Worm (Caenorhabditis elegans): Measurements from ENCODE around the gene mup-4.

The mup-4 gene

DNA sequence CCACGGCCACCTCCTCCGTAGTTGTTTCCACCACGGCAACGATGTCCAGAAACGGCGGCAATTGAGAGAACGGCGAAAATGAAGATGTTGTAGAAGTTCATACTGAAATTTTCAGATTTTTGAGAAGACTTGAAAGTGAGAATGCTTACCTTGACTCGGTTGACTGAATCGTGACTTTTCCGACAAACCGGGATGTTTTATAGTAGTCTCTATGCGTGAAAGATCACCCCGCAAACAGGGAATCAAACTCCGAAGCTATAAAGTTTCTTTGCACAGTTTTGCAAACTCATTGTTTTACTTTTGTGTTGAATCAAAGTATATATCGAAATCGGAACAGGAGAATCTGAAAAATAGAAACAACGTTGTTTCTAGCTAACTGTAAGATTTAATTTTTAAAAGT, 26.6 kb downstream of the mup-4 start, which contains the start of gene fipr-20:
fipr-20 (minus strand) TSS at position 101 of the 400 bp plus-strand sequence.
- TF ChIP-seq W03F9.2 (tag; optimal IDR thresholded peaks at IDR 0.05): no peak
- no peak for TF ChIP-seq dao-5 (tag; optimal IDR thresholded peaks at IDR 0.05)
- TF ChIP-seq him-1 (tag; optimal IDR thresholded peaks at IDR 0.05): no peak

DNA sequence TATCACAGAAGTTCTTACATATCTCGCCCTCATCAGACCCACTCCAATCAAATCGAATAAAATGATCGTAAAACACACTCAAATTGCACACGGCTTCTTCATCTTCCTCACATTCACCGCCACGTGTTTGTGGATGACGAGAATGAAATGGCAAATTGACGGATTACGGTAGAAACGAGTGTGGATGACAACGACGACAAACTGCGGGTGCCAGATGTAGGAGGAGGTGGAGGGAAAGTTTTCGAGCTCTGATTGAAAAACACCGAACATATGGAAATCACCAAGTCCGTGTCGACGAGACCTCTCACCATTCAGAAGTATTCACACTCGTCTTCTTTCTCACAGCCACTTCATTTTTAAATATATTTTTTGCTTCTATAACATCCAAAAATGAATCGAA, 28.9 kb downstream of the mup-4 start, which contains the start of gene mls-1:
mls-1 (plus strand) TSS at position 324 of the 400 bp plus-strand sequence.
- TF ChIP-seq W03F9.2 (tag; optimal IDR thresholded peaks at IDR 0.05) (no peak), him-1 (tag; optimal IDR thresholded peaks at IDR 0.05) (no peak)

DNA sequence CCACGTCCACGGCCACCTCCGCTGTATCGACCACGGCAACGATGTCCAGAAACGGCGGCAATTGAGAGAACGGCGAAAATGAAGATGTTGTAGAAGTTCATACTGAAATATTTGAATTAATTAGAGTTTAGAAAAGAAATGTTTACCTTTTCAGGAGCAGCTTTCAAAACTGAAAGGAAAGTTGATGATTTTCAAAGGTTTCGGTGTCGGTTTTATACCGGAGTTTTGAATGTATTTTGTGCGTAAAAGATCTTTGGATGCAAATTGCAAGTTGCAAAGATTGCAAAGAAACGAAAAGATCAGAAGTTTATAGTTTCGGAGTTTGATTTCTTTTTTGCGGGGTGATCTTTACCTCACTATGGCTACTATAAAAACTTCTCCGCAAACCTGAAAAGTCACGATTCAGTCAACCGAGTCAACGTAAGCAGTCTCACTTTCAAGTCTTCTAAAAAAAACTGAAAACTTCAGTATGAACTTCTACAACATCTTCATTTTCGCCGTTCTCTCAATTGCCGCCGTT, 30.0 kb downstream of the mup-4 start, which contains the start of the genes fipr-19 and fipr-18:
fipr-19 (minus strand) TSS at position 101 of the 520 bp plus-strand sequence.
fipr-18 (plus strand) TSS at position 470 of the 520 bp plus-strand sequence.
- TF ChIP-seq him-1 (tag; optimal IDR thresholded peaks at IDR 0.05) (no peak), dao-5 (tag; optimal IDR thresholded peaks at IDR 0.05) (no peak), W03F9.2 (tag; optimal IDR thresholded peaks at IDR 0.05) (no peak)

DNA sequence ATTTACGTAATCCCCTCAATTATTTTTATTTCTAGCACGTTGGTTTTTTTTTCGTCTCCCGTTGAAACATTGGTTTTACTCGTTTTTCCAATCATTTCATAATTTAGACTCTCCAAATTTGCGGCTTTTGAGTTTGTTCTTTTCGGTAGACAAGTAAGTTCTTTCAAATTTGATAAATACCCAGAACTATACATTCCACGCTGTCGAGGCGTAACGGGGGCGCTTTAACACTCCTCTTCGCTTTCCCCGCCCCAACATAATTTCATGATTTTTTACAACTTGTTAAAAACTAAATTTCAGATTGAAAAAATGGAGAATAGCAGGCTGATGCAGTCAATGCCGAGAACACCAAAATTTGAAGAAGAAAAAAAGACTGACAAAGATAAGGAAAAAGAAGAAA, 32.3 kb downstream of the mup-4 start, which contains the start of gene Y69F12A.1:
Y69F12A.1 (plus strand) TSS at position 301 of the 400 bp plus-strand sequence.
- TF ChIP-seq dao-5 (tag; optimal IDR thresholded peaks at IDR 0.05) (no peak), W03F9.2 (tag; optimal IDR thresholded peaks at IDR 0.05) (no peak), him-1 (tag; optimal IDR thresholded peaks at IDR 0.05) (no peak)

DNA sequence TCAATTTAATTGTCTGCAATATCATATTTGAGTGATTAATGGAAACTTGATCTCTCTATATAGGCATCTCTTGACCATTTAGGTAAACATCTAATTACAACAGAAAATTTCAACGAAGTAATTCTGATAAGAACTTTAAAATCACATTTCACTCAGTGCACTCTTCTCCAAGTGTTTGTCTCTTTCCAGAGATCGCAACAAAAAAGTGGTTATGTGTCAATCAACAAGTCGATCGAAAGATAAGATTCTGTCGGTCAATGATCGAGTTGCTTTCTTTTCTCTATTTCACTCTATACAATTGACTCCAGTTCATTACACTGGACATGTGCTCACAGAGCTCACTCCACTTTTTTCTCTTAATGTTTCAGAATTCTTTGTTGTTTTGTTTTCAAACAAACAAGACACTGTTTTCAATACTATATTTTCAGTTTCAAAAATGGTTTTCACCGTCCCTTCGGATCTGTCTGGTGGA, 35.2 kb downstream of the mup-4 start, which contains the start of gene alh-12:
alh-12 (plus strand) TSS at position 422 of the 472 bp plus-strand sequence.
- TF ChIP-seq him-1 (tag; optimal IDR thresholded peaks at IDR 0.05): no peak

All from whole organism, L4/young adult.